Worm (Caenorhabditis elegans) whole organism, L1 larva: ENCODE results near the gene ZC416.2.
A peak's percentile ranks its signal among the peaks of the same experiment; 100 is the strongest.

Experiments
- C34B4.2 ChIP-seq: sonication (generic microtip); optimal IDR thresholded peaks from 2 replicates; lab custom pipeline; 2017; ENCODE audit warnings: mild to moderate bottlenecking, missing genetic modification characterization, missing compliant biosample characterization
- F16B12.6 ChIP-seq: fragments of 150-350 bp; optimal IDR thresholded peaks from 2 replicates; lab custom pipeline; 2014; ENCODE audit warnings: missing biosample characterization, missing genetic modification characterization
- aha-1 ChIP-seq: fragments of 150-350 bp; optimal IDR thresholded peaks from 2 replicates; lab custom pipeline; 2014; ENCODE audit warnings: missing biosample characterization, missing genetic modification characterization
- ama-1 ChIP-seq: fragments of 150-350 bp; optimal IDR thresholded peaks from 2 replicates; lab custom pipeline; 2014
- blmp-1 ChIP-seq: fragments of 150-350 bp; optimal IDR thresholded peaks from 2 replicates; lab custom pipeline; 2014; ENCODE audit warnings: missing biosample characterization, missing genetic modification characterization
- ceh-63 ChIP-seq: fragments of 200-800 bp; sonication (Bioruptor generic); optimal IDR thresholded peaks from 2 replicates; lab custom pipeline; 2018; ENCODE audit warnings: mild to moderate bottlenecking, missing genetic modification characterization, missing compliant biosample characterization
- ceh-82 ChIP-seq, 3 experiments: fragments of 150-350 bp in 1 of 3; sonication (generic microtip) in 2 of 3; optimal IDR thresholded peaks; 2 replicates each; lab custom pipeline; 2014 to 2017; ENCODE audit warnings: missing biosample characterization in 3 of 3, missing genetic modification characterization in 3 of 3
- ceh-88 ChIP-seq: fragments of 200-800 bp; sonication (Bioruptor generic); IDR thresholded peaks from 2 replicates; pipeline ENCODE4 v1.3.6; 2022; ENCODE audit warnings: missing genetic modification characterization, missing compliant biosample characterization
- ces-1 ChIP-seq: fragments of 150-350 bp; optimal IDR thresholded peaks from 2 replicates; lab custom pipeline; 2014; ENCODE audit warnings: missing biosample characterization, missing genetic modification reagents, missing genetic modification characterization
- dsc-1 ChIP-seq: sonication (generic microtip); optimal IDR thresholded peaks from 2 replicates; lab custom pipeline; 2016; ENCODE audit warnings: mild to moderate bottlenecking, missing genetic modification characterization, missing compliant biosample characterization
- efl-1 ChIP-seq, 4 experiments: fragments of 150-350 bp; optimal IDR thresholded peaks in 3 of 4; peaks in 1 of 4; 1 replicate in 1 of 4; 2 replicates in 3 of 4; lab custom pipeline; 2014; ENCODE audit warnings: missing biosample characterization in 2 of 4, missing genetic modification characterization in 2 of 4, missing genetic modification reagents in 2 of 4
- efl-3 ChIP-seq: fragments of 200-800 bp; sonication (Bioruptor generic); optimal IDR thresholded peaks from 2 replicates; lab custom pipeline; 2018; ENCODE audit warnings: mild to moderate bottlenecking, missing genetic modification characterization, missing compliant biosample characterization
- egl-13 ChIP-seq: sonication (generic microtip); optimal IDR thresholded peaks from 2 replicates; lab custom pipeline; 2016; ENCODE audit warnings: missing genotype, missing genetic modification reagents, missing genetic modification characterization, missing compliant biosample characterization
- fkh-10 ChIP-seq: sonication (generic microtip); optimal IDR thresholded peaks from 2 replicates; lab custom pipeline; 2017; ENCODE audit warnings: missing biosample characterization, missing genetic modification reagents, missing genetic modification characterization
- fkh-4 ChIP-seq: sonication (generic microtip); optimal IDR thresholded peaks from 2 replicates; lab custom pipeline; 2016; ENCODE audit warnings: missing compliant biosample characterization, missing genetic modification characterization, borderline replicate concordance
- grh-1 ChIP-seq: fragments of 200-800 bp; sonication (Bioruptor generic); IDR thresholded peaks from 2 replicates; pipeline ENCODE4 v1.3.6; 2022; ENCODE audit warnings: missing genetic modification reagents, missing genetic modification characterization, missing compliant biosample characterization
- hlh-17 ChIP-seq: fragments of 200-800 bp; sonication (Bioruptor generic); optimal IDR thresholded peaks from 2 replicates; lab custom pipeline; 2018; ENCODE audit warnings: missing genetic modification characterization, mild to moderate bottlenecking, missing compliant biosample characterization, moderate library complexity, borderline replicate concordance
- irx-1 ChIP-seq: sonication (generic microtip); optimal IDR thresholded peaks from 2 replicates; lab custom pipeline; 2016; ENCODE audit warnings: missing genetic modification characterization, missing compliant biosample characterization
- lin-14 ChIP-seq: fragments of 200-800 bp; sonication (Bioruptor generic); optimal IDR thresholded peaks from 2 replicates; lab custom pipeline; 2018; ENCODE audit warnings: mild to moderate bottlenecking, missing genetic modification characterization, moderate library complexity, missing compliant biosample characterization
- mab-9 ChIP-seq: fragments of 200-800 bp; sonication (Bioruptor generic); IDR thresholded peaks from 2 replicates; pipeline ENCODE4 v1.3.6; 2022; ENCODE audit warnings: missing genetic modification reagents, missing genetic modification characterization, missing compliant biosample characterization
- mdl-1 ChIP-seq, 2 experiments: fragments of 150-350 bp; optimal IDR thresholded peaks; 2 replicates each; lab custom pipeline; 2014 to 2017; ENCODE audit warnings: missing biosample characterization in 2 of 2, missing genetic modification characterization in 2 of 2, inconsistent platforms in 1 of 2
- mef-2 ChIP-seq: fragments of 150-350 bp; optimal IDR thresholded peaks from 2 replicates; lab custom pipeline; 2014; ENCODE audit warnings: missing biosample characterization, missing genetic modification characterization
- mep-1 ChIP-seq: fragments of 150-350 bp; optimal IDR thresholded peaks from 2 replicates; lab custom pipeline; 2014; ENCODE audit warnings: missing biosample characterization, missing genetic modification characterization
- nhr-11 ChIP-seq: fragments of 150-350 bp; optimal IDR thresholded peaks from 2 replicates; lab custom pipeline; 2014; ENCODE audit warnings: missing biosample characterization, missing genetic modification characterization
- nhr-237 ChIP-seq: fragments of 150-350 bp; optimal IDR thresholded peaks from 2 replicates; lab custom pipeline; 2014; ENCODE audit warnings: missing biosample characterization, missing genetic modification characterization
- nhr-28 ChIP-seq: fragments of 150-350 bp; optimal IDR thresholded peaks from 2 replicates; lab custom pipeline; 2014; ENCODE audit warnings: missing biosample characterization, missing genetic modification characterization
- nhr-47 ChIP-seq: sonication (generic microtip); optimal IDR thresholded peaks from 2 replicates; lab custom pipeline; 2016; ENCODE audit warnings: mild to moderate bottlenecking, missing genetic modification characterization, moderate library complexity, missing compliant biosample characterization
- nhr-77 ChIP-seq: fragments of 150-350 bp; optimal IDR thresholded peaks from 2 replicates; lab custom pipeline; 2014; ENCODE audit warnings: missing biosample characterization, missing genetic modification characterization
- nhr-85 ChIP-seq: sonication (generic microtip); peaks from one replicate; lab custom pipeline; 2016; ENCODE audit warnings: missing genetic modification characterization, inconsistent platforms, missing compliant biosample characterization
- nhr-90 ChIP-seq: sonication (generic microtip); optimal IDR thresholded peaks from 2 replicates; lab custom pipeline; 2016; ENCODE audit warnings: mild to moderate bottlenecking, missing genetic modification characterization, missing compliant biosample characterization; ENCODE audit not compliant: poor library complexity
- pag-3 ChIP-seq: sonication (generic microtip); optimal IDR thresholded peaks from 2 replicates; lab custom pipeline; 2017; ENCODE audit warnings: missing genetic modification characterization, mild to moderate bottlenecking, missing compliant biosample characterization, antibody characterized with exemption, borderline replicate concordance; ENCODE audit not compliant: insufficient read depth
- pax-3 ChIP-seq: fragments of 200-800 bp; sonication (Bioruptor generic); optimal IDR thresholded peaks from 2 replicates; lab custom pipeline; 2018; ENCODE audit warnings: mild to moderate bottlenecking, missing genetic modification characterization, moderate library complexity, missing compliant biosample characterization
- skn-1 ChIP-seq: fragments of 150-350 bp; optimal IDR thresholded peaks from 2 replicates; lab custom pipeline; 2014; ENCODE audit warnings: missing biosample characterization, missing genetic modification characterization
- snu-23 ChIP-seq: sonication (generic microtip); optimal IDR thresholded peaks from 2 replicates; lab custom pipeline; 2016; ENCODE audit warnings: missing genetic modification characterization, missing compliant biosample characterization
- sox-4 ChIP-seq: sonication (generic microtip); optimal IDR thresholded peaks from 2 replicates; lab custom pipeline; 2016; ENCODE audit warnings: missing genetic modification characterization, missing compliant biosample characterization
- sptf-1 ChIP-seq: fragments of 150-350 bp; optimal IDR thresholded peaks from 2 replicates; lab custom pipeline; 2014; ENCODE audit warnings: missing biosample characterization, missing genetic modification characterization
- tbx-2 ChIP-seq: sonication (generic microtip); optimal IDR thresholded peaks from 2 replicates; lab custom pipeline; 2016; ENCODE audit warnings: missing genetic modification characterization, missing compliant biosample characterization
- tlp-1 ChIP-seq: fragments of 150-350 bp; optimal IDR thresholded peaks from 2 replicates; lab custom pipeline; 2014; ENCODE audit warnings: missing biosample characterization, missing genetic modification characterization
- unc-86 ChIP-seq: sonication (generic microtip); optimal IDR thresholded peaks from 2 replicates; lab custom pipeline; 2016; ENCODE audit warnings: missing genetic modification characterization, missing compliant biosample characterization
- zip-4 ChIP-seq: fragments of 200-800 bp; sonication (Bioruptor generic); optimal IDR thresholded peaks from 2 replicates; lab custom pipeline; 2018; ENCODE audit warnings: mild to moderate bottlenecking, missing genetic modification characterization, moderate library complexity, missing compliant biosample characterization
- ztf-11 ChIP-seq, 2 experiments: sonication (generic microtip); optimal IDR thresholded peaks; 2 replicates each; lab custom pipeline; 2016 to 2017; ENCODE audit warnings: missing genetic modification characterization in 2 of 2, missing biosample characterization in 1 of 2, missing compliant biosample characterization in 1 of 2

Gene ZC416.2

DNA sequence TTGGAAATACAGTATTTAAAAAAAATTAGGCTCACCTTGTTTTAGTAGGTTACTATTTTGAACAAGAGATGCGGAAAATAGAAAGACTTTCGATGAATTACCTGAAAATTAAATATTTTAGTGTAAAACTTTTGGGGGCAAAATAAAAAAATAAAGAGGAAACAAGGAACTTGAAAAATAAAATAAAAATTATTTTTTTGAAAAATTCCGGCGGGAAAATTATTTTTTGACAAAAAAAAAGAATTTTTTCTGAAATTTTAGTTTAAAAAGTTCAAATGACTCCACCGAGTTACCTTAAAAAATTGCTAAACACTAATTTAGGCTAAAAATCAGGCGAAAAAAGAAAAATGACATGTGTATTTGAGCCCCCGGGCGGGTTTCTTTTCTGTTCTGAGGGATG is 8.8 kb upstream of the ZC416.2 start, which contains the start of the genes cha-1 and unc-17:
Gene cha-1 (minus strand): TSS at position 101 of the 400 bp plus-strand sequence.
Gene unc-17 (minus strand): TSS at position 103 of the 400 bp plus-strand sequence.
- TF ChIP-seq fkh-4 (tag; lab: Kevin White, UChicago) (no peak), nhr-85 (no peak), pag-3 (tag; lab: Kevin White, UChicago) (no peak), nhr-28 (tag; lab: Kevin White, UChicago) (no peak), nhr-77 (no peak), dsc-1 (tag; lab: Kevin White, UChicago) (no peak), mef-2 (tag; lab: Kevin White, UChicago) (no peak)
- TF ChIP-seq, all 84 proteins: peak for 0

DNA sequence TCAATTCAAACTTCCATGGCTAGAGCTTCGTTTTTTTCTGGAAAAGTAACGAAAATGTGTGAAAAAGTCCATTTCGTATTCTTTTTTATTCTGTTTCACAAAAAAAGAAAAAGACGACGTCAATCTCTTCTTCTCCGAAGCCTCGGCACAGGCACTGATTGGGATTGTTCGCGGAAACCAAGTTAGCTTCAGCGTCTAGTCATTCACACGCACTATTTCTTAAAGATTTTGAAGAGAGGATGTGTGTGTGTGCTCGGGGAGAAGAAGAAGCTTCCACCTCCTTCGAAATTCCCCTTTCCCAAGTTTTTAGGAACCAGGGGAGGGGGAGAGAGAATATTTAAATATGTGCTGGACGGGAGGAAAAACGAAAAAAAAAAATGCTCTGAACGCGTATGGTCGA is 7.0 kb upstream of the ZC416.2 start:
- TF ChIP-seq lin-14 (GFP tag; lab: Kevin White, UChicago) (peak; percentile 76), nhr-85 (no peak), fkh-10 (GFP tag; lab: Kevin White, UChicago) (peak; percentile 73), ceh-63 (no peak), ceh-82 (tag; optimal IDR thresholded peaks at IDR 0.05; lab: Kevin White, UChicago) (no peak), tlp-1 (tag; lab: Kevin White, UChicago) (no peak), mep-1 (tag; lab: Kevin White, UChicago) (no peak), sptf-1 (tag; lab: Kevin White, UChicago) (no peak), ces-1 (GFP tag; lab: Kevin White, UChicago) (peak; percentile 51), efl-3 (GFP tag; lab: Kevin White, UChicago) (no peak), nhr-237 (tag; lab: Kevin White, UChicago) (no peak), zip-4 (no peak), unc-86 (no peak), irx-1 (no peak), snu-23 (GFP tag; lab: Kevin White, UChicago) (no peak)

DNA sequence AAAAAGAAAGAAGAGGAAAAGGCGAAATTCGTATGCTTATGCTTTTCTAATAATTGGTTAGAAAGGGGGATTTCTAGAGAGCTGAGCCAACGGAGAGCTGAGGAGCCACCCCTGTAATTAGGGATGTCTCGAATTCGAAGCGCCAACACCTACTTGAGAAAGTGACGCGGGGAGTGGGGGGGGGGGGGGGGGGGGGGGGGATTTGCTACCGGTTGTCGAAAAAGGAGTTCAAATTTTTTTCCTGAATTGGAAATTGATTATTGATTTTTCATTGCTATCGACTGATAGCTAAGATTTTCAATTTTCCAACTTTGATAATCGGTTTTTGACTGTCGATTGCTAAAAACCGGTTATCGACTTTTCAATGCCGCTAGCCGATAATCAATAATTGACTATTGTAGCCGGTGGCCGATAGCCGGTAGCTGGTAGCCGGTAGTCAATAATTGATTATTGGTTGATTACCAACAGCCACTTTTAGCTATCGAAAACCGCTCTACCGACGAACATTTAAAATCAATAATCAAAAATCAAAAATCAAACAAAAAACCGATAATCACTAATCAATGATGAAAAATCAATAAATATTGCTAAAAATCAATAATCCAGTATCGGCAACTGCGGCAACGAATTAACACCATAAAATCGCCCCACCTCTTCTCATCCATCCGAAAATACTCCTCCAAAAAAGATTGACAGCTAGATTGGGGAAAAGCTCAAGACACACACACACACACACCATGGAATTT is 4.3 kb upstream of the ZC416.2 start:
- TF ChIP-seq nhr-90 (tag; lab: Kevin White, UChicago) (no peak), efl-1 (optimal IDR thresholded peaks at IDR 0.05; lab: Kevin White, UChicago) (no peak), efl-1 (GFP tag; optimal IDR thresholded peaks at IDR 0.05 in 1 of 2; lab: Kevin White, UChicago) (peak in 1 of 2 experiments; percentile 35), F16B12.6 (tag; lab: Kevin White, UChicago) (no peak)
- TF ChIP-seq, all 84 proteins: peak for 1

DNA sequence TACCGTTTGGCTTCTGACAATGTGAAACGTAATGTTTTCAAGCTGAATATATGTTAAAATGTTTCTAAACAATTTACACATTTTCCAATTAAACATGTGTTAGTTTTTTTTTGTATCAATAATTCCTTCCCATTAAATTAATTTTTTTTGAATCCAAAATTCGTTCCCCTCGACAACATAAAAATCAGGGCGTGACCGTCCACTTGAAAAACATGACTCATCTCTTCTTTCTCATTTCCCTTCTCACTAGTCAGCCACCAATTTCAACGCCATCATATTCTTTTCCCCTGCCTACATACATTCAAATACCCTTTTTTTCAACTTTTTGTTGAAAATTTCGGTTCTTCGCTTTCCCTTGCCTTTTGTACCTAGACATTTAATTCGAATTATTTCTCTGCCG is 944 bp upstream of the ZC416.2 start:
- TF ChIP-seq nhr-90 (tag; lab: Kevin White, UChicago) (no peak), pax-3 (tag; lab: Kevin White, UChicago) (no peak), efl-3 (GFP tag; lab: Kevin White, UChicago) (no peak), ceh-82 (tag; optimal IDR thresholded peaks at IDR 0.05; lab: Kevin White, UChicago) (no peak), aha-1 (no peak), hlh-17 (GFP tag; lab: Kevin White, UChicago) (no peak), mab-9 (GFP tag; lab: Robert Waterston, UW) (no peak), ceh-63 (no peak), nhr-11 (no peak), zip-4 (no peak), sox-4 (tag; lab: Kevin White, UChicago) (no peak)

DNA sequence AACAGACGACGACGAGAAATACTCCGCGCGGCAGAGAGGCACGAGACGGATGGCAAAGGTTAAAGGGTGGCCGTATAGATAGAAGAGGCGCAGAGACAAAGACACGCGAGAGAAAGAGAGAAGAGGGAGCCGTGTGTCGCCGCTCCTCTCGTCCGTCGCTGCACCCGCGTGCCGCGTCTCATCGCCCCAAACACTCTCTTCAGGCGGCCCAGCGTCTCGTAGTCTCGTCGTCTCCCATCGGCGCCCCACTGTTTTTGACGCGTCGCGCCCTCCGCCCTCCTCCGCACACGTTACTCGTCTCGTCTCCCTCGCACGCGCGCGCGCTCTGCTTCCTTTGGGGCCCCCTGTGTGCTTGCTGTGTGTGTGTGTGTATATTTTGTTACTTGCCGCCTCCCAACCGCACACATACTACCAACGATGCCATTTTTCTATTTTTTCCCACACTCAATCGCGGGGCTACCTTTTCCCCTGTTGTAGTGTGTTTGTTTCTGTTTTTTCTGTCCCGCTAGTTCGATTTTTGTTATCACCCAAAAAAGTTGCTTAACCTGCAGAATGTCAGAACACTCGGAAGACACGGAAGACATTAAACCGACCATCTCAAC is 3.2 kb downstream of the ZC416.2 start, which contains the start of gene madf-9:
Gene madf-9 (plus strand): TSS at position 552 of the 602 bp plus-strand sequence.
- TF ChIP-seq zip-4, result no peak
- TF ChIP-seq skn-1 (tag; lab: Kevin White, UChicago), result no peak
- TF ChIP-seq C34B4.2 (tag; lab: Kevin White, UChicago), result no peak
- peak; percentile 4 to 35 (median 22) for TF ChIP-seq ceh-82 (tag; optimal IDR thresholded peaks at IDR 0.05; lab: Kevin White, UChicago)
- peak; percentile 45 for TF ChIP-seq dsc-1 (tag; lab: Kevin White, UChicago)
- TF ChIP-seq ceh-88 (GFP tag; lab: Robert Waterston, UW), result no peak
- TF ChIP-seq ztf-11 (tag; optimal IDR thresholded peaks at IDR 0.05; lab: Kevin White, UChicago), result peak in 1 of 2 experiments; percentile 18
- TF ChIP-seq nhr-90 (tag; lab: Kevin White, UChicago), result peak; percentile 68
- peak; percentile 79 for TF ChIP-seq nhr-47 (tag; lab: Kevin White, UChicago)
- TF ChIP-seq egl-13 (tag; lab: Kevin White, UChicago), result peak; percentile 62
- TF ChIP-seq blmp-1, result no peak
- TF ChIP-seq mdl-1 (tag; optimal IDR thresholded peaks at IDR 0.05; lab: Kevin White, UChicago), result peak in 1 of 2 experiments; percentile 55
- TF ChIP-seq ama-1, result no peak
- TF ChIP-seq tbx-2 (tag; lab: Kevin White, UChicago), result peak; percentile 77
- no peak for TF ChIP-seq nhr-77
- no peak for TF ChIP-seq F16B12.6 (tag; lab: Kevin White, UChicago)
- 0 out of 2 replicates have a peak, but pooled peaks have one; percentile 10 for TF ChIP-seq grh-1 (GFP tag; lab: Robert Waterston, UW)
